Worm (Caenorhabditis elegans) whole organism, midembryonic: ENCODE results near the gene R52.4.
"Not testable (repeated sequence)": the region's sequence is repeated elsewhere in the genome, so short reads cannot be mapped to it uniquely, and the experiment has no call there.

ENCODE experiments used
- T22C8.4 ChIP-seq: fragments of 200-800 bp; sonication (Bioruptor generic); IDR thresholded peaks from 2 replicates; pipeline ENCODE4 v1.3.6; 2022; ENCODE audit warnings: missing genetic modification characterization, missing compliant biosample characterization
- cog-1 ChIP-seq: sonication (generic microtip); optimal IDR thresholded peaks from 2 replicates; lab custom pipeline; 2016; ENCODE audit warnings: missing genetic modification characterization, missing compliant biosample characterization
- flt-1 ChIP-seq: fragments of 200-800 bp; sonication (Bioruptor generic); IDR thresholded peaks from 2 replicates; pipeline ENCODE4 v1.3.6; 2022; ENCODE audit warnings: missing genetic modification characterization, missing compliant biosample characterization
- klf-2 ChIP-seq: fragments of 200-800 bp; sonication (Bioruptor generic); conservative IDR thresholded peaks from 2 replicates; pipeline ENCODE4 v1.3.6; 2022; ENCODE audit warnings: missing genetic modification reagents, missing genetic modification characterization, missing compliant biosample characterization
- med-1 ChIP-seq: sonication (generic microtip); optimal IDR thresholded peaks from 2 replicates; lab custom pipeline; 2017; ENCODE audit warnings: missing genetic modification characterization, mild to moderate bottlenecking, missing compliant biosample characterization, antibody characterized with exemption, missing genetic modification reagents; ENCODE audit not compliant: insufficient read depth
- ref-1 ChIP-seq: fragments of 200-800 bp; sonication (Bioruptor generic); conservative IDR thresholded peaks from 2 replicates; pipeline ENCODE4 v1.3.6; 2022; ENCODE audit warnings: missing genetic modification reagents, missing genetic modification characterization, missing compliant biosample characterization
- tab-1 ChIP-seq: fragments of 200-800 bp; sonication (Bioruptor generic); IDR thresholded peaks from 2 replicates; pipeline ENCODE4 v1.3.6; 2022; ENCODE audit warnings: missing genetic modification characterization, missing compliant biosample characterization
- ztf-23 ChIP-seq: fragments of 200-800 bp; sonication (Bioruptor generic); IDR thresholded peaks from 2 replicates; pipeline ENCODE4 v1.3.6; 2022; ENCODE audit warnings: missing genetic modification reagents, missing genetic modification characterization, missing compliant biosample characterization
- ztf-29 ChIP-seq: fragments of 200-800 bp; sonication (Bioruptor generic); IDR thresholded peaks from 2 replicates; pipeline ENCODE4 v1.3.6; 2022; ENCODE audit warnings: missing genetic modification reagents, missing genetic modification characterization, missing compliant biosample characterization

Gene R52.4

DNA sequence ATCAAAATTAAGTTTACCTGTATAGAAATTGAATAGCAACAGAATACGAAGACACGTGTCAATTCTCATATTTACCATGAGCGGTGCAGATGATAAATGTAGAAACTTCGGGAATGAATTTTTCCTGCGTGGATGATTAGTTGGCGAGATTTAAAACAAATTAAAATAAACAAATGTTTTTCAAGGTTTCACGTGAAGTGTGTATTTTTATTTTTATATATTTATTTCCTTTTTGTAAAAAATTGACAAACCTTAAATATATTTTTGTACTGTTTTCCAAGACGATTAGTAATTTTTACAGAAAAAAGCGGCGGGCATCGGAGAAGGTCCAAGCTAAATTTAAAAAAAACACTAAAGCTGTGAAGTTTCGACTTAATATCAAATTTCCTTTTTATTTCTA lies 32.7 kb downstream of the R52.4 start, which contains the start of gene F07E5.8:
TSS of gene F07E5.8 (minus strand) at position 101 of the 400 bp plus-strand sequence.
- TF ChIP-seq klf-2 (no peak), ztf-23 (GFP tag; lab: Robert Waterston, UW) (no peak), flt-1 (GFP tag; lab: Robert Waterston, UW) (no peak), cog-1 (tag; lab: Kevin White, UChicago) (no peak), tab-1 (GFP tag; lab: Robert Waterston, UW) (no peak), med-1 (GFP tag; lab: Kevin White, UChicago) (no peak), T22C8.4 (GFP tag; lab: Robert Waterston, UW) (no peak), ztf-29 (GFP tag; lab: Robert Waterston, UW) (no peak), ref-1 (GFP tag; lab: Robert Waterston, UW) (no peak)

- TF ChIP-seq ref-1 (GFP tag; lab: Robert Waterston, UW) (no peak), cog-1 (tag; lab: Kevin White, UChicago) (no peak), ztf-23 (GFP tag; lab: Robert Waterston, UW) (no peak), klf-2 (no peak), med-1 (GFP tag; lab: Kevin White, UChicago) (no peak)
These were observed 36.8 kb downstream of the R52.4 start, which contains the start of gene F07E5.7 for ce11 chrII:2071429-2071828. Gene F07E5.7 (minus strand): TSS chrII:2071529.

ce11 chrII:2067451-2068021 lies 40.7 kb downstream of the R52.4 start, which contains the start of gene F07E5.12:
Gene F07E5.12 (plus strand): TSS chrII:2067971.
- TF ChIP-seq flt-1 (GFP tag; lab: Robert Waterston, UW); klf-2; tab-1 (GFP tag; lab: Robert Waterston, UW): not testable (repeated sequence)

- TF ChIP-seq ztf-29 (GFP tag; lab: Robert Waterston, UW) (no peak), cog-1 (tag; lab: Kevin White, UChicago) (no peak), ztf-23 (GFP tag; lab: Robert Waterston, UW) (no peak)
These were observed 43.7 kb downstream of the R52.4 start, which contains the start of gene fbxb-6 for ce11 chrII:2064497-2064896. Gene fbxb-6 (plus strand): TSS chrII:2064797.

DNA sequence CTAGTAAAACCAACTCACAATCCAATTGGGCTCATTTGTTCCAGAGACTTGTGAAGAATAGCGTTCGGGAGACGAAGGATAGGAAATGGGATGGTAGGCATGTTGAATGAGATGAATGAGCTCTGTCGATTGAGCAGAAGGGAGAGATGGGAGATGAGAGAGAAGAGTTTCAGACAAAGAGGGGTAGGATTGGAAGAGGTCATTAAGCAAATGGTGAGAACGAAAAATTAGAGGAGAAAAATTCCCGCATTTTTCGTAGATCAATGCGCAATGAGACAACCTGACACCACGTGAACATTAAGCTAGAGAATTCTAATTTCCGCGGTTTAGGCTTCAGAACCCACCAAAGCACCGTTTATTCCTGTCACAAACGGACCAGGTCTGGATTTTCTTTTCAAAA lies 44.2 kb downstream of the R52.4 start, which contains the start of gene F07E5.13:
TSS of gene F07E5.13 (minus strand) at position 101 of the 400 bp plus-strand sequence.
- no peak for TF ChIP-seq tab-1 (GFP tag; lab: Robert Waterston, UW)
- TF ChIP-seq ref-1 (GFP tag; lab: Robert Waterston, UW): no peak
- TF ChIP-seq cog-1 (tag; lab: Kevin White, UChicago): no peak
- no peak for TF ChIP-seq klf-2
- no peak for TF ChIP-seq med-1 (GFP tag; lab: Kevin White, UChicago)
- TF ChIP-seq flt-1 (GFP tag; lab: Robert Waterston, UW): no peak
- no peak for TF ChIP-seq ztf-23 (GFP tag; lab: Robert Waterston, UW)
- no peak for TF ChIP-seq T22C8.4 (GFP tag; lab: Robert Waterston, UW)

DNA sequence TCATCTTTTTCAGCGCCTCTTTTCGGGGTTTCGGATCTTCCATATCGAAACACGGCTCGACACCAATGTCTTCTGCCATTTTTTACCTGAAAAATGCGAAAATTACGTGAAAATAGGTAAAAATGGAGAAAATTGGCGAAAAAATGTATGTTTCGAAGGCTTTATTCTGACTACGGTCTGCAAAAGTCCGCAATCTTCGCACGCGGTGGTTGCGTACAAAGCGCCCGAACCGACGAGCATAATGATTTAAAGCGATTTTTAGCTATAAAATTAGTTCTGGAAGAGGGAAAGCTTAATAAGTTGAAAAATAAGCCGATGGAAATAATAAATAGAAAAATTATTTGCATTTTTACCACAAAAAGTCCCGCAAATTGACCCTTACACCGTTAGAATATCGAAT lies 49.2 kb downstream of the R52.4 start, which contains the start of gene F07E5.5:
TSS of gene F07E5.5 (minus strand) at position 86 of the 400 bp plus-strand sequence.
- TF ChIP-seq T22C8.4 (GFP tag; lab: Robert Waterston, UW) (no peak), cog-1 (tag; lab: Kevin White, UChicago) (no peak), klf-2 (no peak), tab-1 (GFP tag; lab: Robert Waterston, UW) (no peak), ref-1 (GFP tag; lab: Robert Waterston, UW) (no peak), ztf-29 (GFP tag; lab: Robert Waterston, UW) (no peak), flt-1 (GFP tag; lab: Robert Waterston, UW) (no peak), med-1 (GFP tag; lab: Kevin White, UChicago) (no peak), ztf-23 (GFP tag; lab: Robert Waterston, UW) (no peak)
